Worm (Caenorhabditis elegans): ENCODE results near the gene ZK1248.5.

DNA sequence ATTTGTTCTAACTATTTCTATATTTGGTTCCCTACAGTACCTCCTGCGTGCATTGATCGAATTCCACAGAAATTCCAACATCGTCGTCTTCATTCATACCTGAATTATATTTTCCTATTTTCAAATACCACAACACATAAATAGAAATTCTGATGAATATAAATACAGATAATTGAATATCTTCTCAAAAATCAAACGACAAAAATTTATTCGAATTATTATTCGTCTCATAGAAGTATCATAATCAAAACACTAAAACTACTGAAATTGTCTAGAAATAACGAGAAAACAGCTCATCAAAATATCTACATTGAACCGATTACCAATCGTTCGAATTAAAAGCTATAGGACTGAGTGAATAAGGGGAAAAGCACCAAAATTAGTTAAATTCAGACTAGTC, 22.8 kb downstream of the ZK1248.5 start, which contains the start of gene gtap-1:
- TF ChIP-seq egl-27 (tag; optimal IDR thresholded peaks at IDR 0.05) (no peak), nhr-11 (tag; optimal IDR thresholded peaks at IDR 0.05) (no peak), egl-5 (tag; optimal IDR thresholded peaks at IDR 0.05) (no peak), snpc-4 (tag; optimal IDR thresholded peaks at IDR 0.05) (no peak), lin-39 (tag; optimal IDR thresholded peaks at IDR 0.05) (no peak), ceh-9 (tag; optimal IDR thresholded peaks at IDR 0.05) (no peak)

Measured in whole organism, L3 larva.